Fruit fly (Drosophila melanogaster) S2 (cell line): Measurements from ENCODE around the gene sti.

ENCODE experiments used
- CG8478 ChIP-seq: fragments of >200 bp; optimal IDR thresholded peaks from 2 replicates; lab custom pipeline; 2018
- CTCF ChIP-seq, 2 experiments: fragments of >200 bp; optimal IDR thresholded peaks; 2 replicates each; lab custom pipeline; 2018

The sti gene

dm6 chr3L:12484948-12485347 is 29.7 kb downstream of the sti start, which contains the start of gene CG10663:
TSS of gene CG10663 (minus strand) at chr3L:12485035.
- TF ChIP-seq CG8478 (lab: Kevin White, UChicago), result no peak
- no peak for TF ChIP-seq CTCF (optimal IDR thresholded peaks at IDR 0.05; lab: Kevin White, UChicago)

dm6 chr3L:12484464-12484863 is 30.2 kb downstream of the sti start:
- TF ChIP-seq CTCF (optimal IDR thresholded peaks at IDR 0.05; lab: Kevin White, UChicago), result no peak
- TF ChIP-seq CG8478 (lab: Kevin White, UChicago), result no peak

- TF ChIP-seq CTCF (optimal IDR thresholded peaks at IDR 0.05; lab: Kevin White, UChicago), result no peak
- TF ChIP-seq CG8478 (lab: Kevin White, UChicago), result no peak
Measured at dm6 chr3L:12482917-12483316, 31.7 kb downstream of the sti start.

- TF ChIP-seq CTCF (optimal IDR thresholded peaks at IDR 0.05; lab: Kevin White, UChicago) (no peak), CG8478 (lab: Kevin White, UChicago) (no peak)
Measured at dm6 chr3L:12482246-12482645, 32.4 kb downstream of the sti start, which contains the start of gene CG33725. TSS of gene CG33725 (plus strand) at chr3L:12482609.

- peak in 1 of 2 experiments; percentile 4 for TF ChIP-seq CTCF (optimal IDR thresholded peaks at IDR 0.05; lab: Kevin White, UChicago)
- no peak for TF ChIP-seq CG8478 (lab: Kevin White, UChicago)
Measured at dm6 chr3L:12478229-12478628, 36.4 kb downstream of the sti start.

- TF ChIP-seq CTCF (optimal IDR thresholded peaks at IDR 0.05; lab: Kevin White, UChicago) (peak in 1 of 2 experiments; percentile 9), CG8478 (lab: Kevin White, UChicago) (no peak)
Measured at dm6 chr3L:12471471-12471978, 43.1 kb downstream of the sti start, which contains the start of gene CG10616. TSS of gene CG10616 (plus strand) at chr3L:12471728.

- TF ChIP-seq CTCF (optimal IDR thresholded peaks at IDR 0.05; lab: Kevin White, UChicago) (no peak), CG8478 (lab: Kevin White, UChicago) (no peak)
Measured at dm6 chr3L:12470509-12470908, 44.1 kb downstream of the sti start.

dm6 chr3L:12469684-12470083 is 44.9 kb downstream of the sti start, which contains the start of gene CG32102:
TSS of gene CG32102 (minus strand) at chr3L:12469784.
- TF ChIP-seq CG8478 (lab: Kevin White, UChicago), result no peak
- TF ChIP-seq CTCF (optimal IDR thresholded peaks at IDR 0.05; lab: Kevin White, UChicago), result no peak

- TF ChIP-seq CG8478 (lab: Kevin White, UChicago), result no peak
- TF ChIP-seq CTCF (optimal IDR thresholded peaks at IDR 0.05; lab: Kevin White, UChicago), result peak; percentile 15 to 43
Measured at dm6 chr3L:12468016-12468415, 46.6 kb downstream of the sti start, which contains the start of gene eyg. TSS of gene eyg (minus strand) at chr3L:12468021.

- TF ChIP-seq CG8478 (lab: Kevin White, UChicago) (no peak), CTCF (optimal IDR thresholded peaks at IDR 0.05; lab: Kevin White, UChicago) (no peak)
Measured at dm6 chr3L:12465229-12465628, 49.4 kb downstream of the sti start.

- TF ChIP-seq CG8478 (lab: Kevin White, UChicago) (no peak), CTCF (optimal IDR thresholded peaks at IDR 0.05; lab: Kevin White, UChicago) (no peak)
Measured at dm6 chr3L:12463580-12463979, 51.0 kb downstream of the sti start.

dm6 chr3L:12461953-12462352 is 52.7 kb downstream of the sti start:
- TF ChIP-seq CTCF (optimal IDR thresholded peaks at IDR 0.05; lab: Kevin White, UChicago), result no peak
- no peak for TF ChIP-seq CG8478 (lab: Kevin White, UChicago)
